Worm (Caenorhabditis elegans) whole organism, mixed stage, embryonic: ENCODE measurements around the gene hsb-1.
A peak's percentile ranks its signal among the peaks of the same experiment; 100 is the strongest.

Source experiments
- cnd-1 ChIP-seq: fragments of 200-800 bp; sonication (Bioruptor generic); optimal IDR thresholded peaks from 2 replicates; lab custom pipeline; 2018; ENCODE audit warnings: mild to moderate bottlenecking, missing genetic modification characterization, missing compliant biosample characterization
- elt-1 ChIP-seq: sonication (generic microtip); optimal IDR thresholded peaks from 2 replicates; lab custom pipeline; 2017; ENCODE audit warnings: missing genetic modification characterization, mild to moderate bottlenecking, missing compliant biosample characterization, antibody characterized with exemption, moderate library complexity, borderline replicate concordance; ENCODE audit not compliant: insufficient read depth
- mab-5 ChIP-seq: fragments of 150-350 bp; optimal IDR thresholded peaks from 2 replicates; lab custom pipeline; 2014; ENCODE audit warnings: missing biosample characterization, missing genetic modification characterization
- nhr-28 ChIP-seq: fragments of 150-350 bp; optimal IDR thresholded peaks from 2 replicates; lab custom pipeline; 2014; ENCODE audit warnings: missing biosample characterization, missing genetic modification characterization
- pha-4 ChIP-seq: fragments of 150-350 bp; optimal IDR thresholded peaks from 2 replicates; lab custom pipeline; 2018; ENCODE audit warnings: missing biosample characterization, missing genetic modification reagents, missing genetic modification characterization
- snpc-4 ChIP-seq: fragments of 150-350 bp; optimal IDR thresholded peaks from 2 replicates; lab custom pipeline; 2014; ENCODE audit warnings: missing biosample characterization, missing genetic modification characterization
- tbx-8 ChIP-seq: fragments of 200-800 bp; sonication (Bioruptor generic); optimal IDR thresholded peaks from 2 replicates; lab custom pipeline; 2018; ENCODE audit warnings: mild to moderate bottlenecking, missing genetic modification characterization, moderate library complexity, missing compliant biosample characterization
- ztf-11 ChIP-seq: fragments of 150-350 bp; optimal IDR thresholded peaks from 2 replicates; lab custom pipeline; 2014; ENCODE audit warnings: missing biosample characterization, missing genetic modification characterization

ce11 chrIV:12545902-12546301 lies 21.1 kb downstream of the hsb-1 start:
- no peak for TF ChIP-seq mab-5 (tag; lab: Kevin White, UChicago)
- TF ChIP-seq ztf-11 (tag; lab: Kevin White, UChicago): no peak
- TF ChIP-seq tbx-8 (GFP tag; lab: Kevin White, UChicago): no peak
- no peak for TF ChIP-seq snpc-4 (tag; lab: Kevin White, UChicago)
- TF ChIP-seq pha-4 (tag; lab: Kevin White, UChicago): no peak
- TF ChIP-seq elt-1 (tag; lab: Kevin White, UChicago): no peak
- no peak for TF ChIP-seq nhr-28
- TF ChIP-seq cnd-1 (tag; lab: Kevin White, UChicago): peak; percentile 58
